Worm (Caenorhabditis elegans) whole organism, mixed stage, embryonic: ENCODE measurements around the gene chd-3.

ENCODE experiments used
- ceh-43 ChIP-seq: fragments of 200-800 bp; sonication (Bioruptor generic); optimal IDR thresholded peaks from 2 replicates; lab custom pipeline; 2018; ENCODE audit warnings: mild to moderate bottlenecking, missing genetic modification characterization, moderate library complexity, missing compliant biosample characterization
- flh-1 ChIP-seq: fragments of 200-800 bp; sonication (Bioruptor generic); optimal IDR thresholded peaks from 2 replicates; lab custom pipeline; 2018; ENCODE audit warnings: mild to moderate bottlenecking, missing genetic modification characterization, moderate library complexity, missing compliant biosample characterization
- hlh-1 ChIP-seq: fragments of 150-350 bp; optimal IDR thresholded peaks from 2 replicates; lab custom pipeline; 2014; ENCODE audit warnings: missing biosample characterization, missing genetic modification reagents, missing genetic modification characterization
- lin-13 ChIP-seq: fragments of 150-350 bp; optimal IDR thresholded peaks from 2 replicates; lab custom pipeline; 2014; ENCODE audit warnings: missing biosample characterization, missing genetic modification characterization
- lsy-2 ChIP-seq: fragments of 150-350 bp; optimal IDR thresholded peaks from 2 replicates; lab custom pipeline; 2014; ENCODE audit warnings: missing biosample characterization, missing genetic modification characterization
- nhr-2 ChIP-seq: fragments of 150-350 bp; optimal IDR thresholded peaks from 2 replicates; lab custom pipeline; 2014; ENCODE audit warnings: missing biosample characterization, missing genetic modification characterization
- snpc-4 ChIP-seq: fragments of 150-350 bp; optimal IDR thresholded peaks from 2 replicates; lab custom pipeline; 2014; ENCODE audit warnings: missing biosample characterization, missing genetic modification characterization
- unc-62 ChIP-seq: fragments of 150-350 bp; optimal IDR thresholded peaks from 2 replicates; lab custom pipeline; 2014; ENCODE audit warnings: missing biosample characterization, missing genetic modification reagents, missing genetic modification characterization
- zip-8 ChIP-seq: fragments of 150-350 bp; optimal IDR thresholded peaks from 2 replicates; lab custom pipeline; 2014; ENCODE audit warnings: missing biosample characterization, missing genetic modification characterization
- ztf-11 ChIP-seq: fragments of 150-350 bp; optimal IDR thresholded peaks from 2 replicates; lab custom pipeline; 2014; ENCODE audit warnings: missing biosample characterization, missing genetic modification characterization

DNA sequence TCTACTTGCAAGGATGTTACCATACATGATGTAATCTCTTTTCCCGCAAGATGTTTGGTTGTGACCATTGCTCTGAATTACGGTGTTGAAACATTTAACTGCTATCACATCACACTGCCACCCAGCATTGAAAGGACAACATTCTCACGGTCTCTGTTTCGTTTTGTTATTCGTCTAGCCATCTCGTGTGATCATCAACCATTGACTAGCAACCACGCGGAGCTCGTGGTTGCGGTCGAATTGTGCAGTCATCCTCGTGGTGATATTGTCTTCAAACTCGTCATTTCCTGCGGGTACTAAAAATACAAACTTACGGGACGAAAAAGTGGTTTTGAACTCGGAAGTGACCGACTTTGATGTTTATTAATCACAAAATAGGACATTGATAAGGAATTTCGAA, 23.2 kb upstream of the chd-3 start:
- TF ChIP-seq lsy-2 (no peak), unc-62 (GFP tag; lab: Kevin White, UChicago) (no peak), lin-13 (tag; lab: Kevin White, UChicago) (no peak), snpc-4 (no peak), flh-1 (no peak), ztf-11 (tag; lab: Kevin White, UChicago) (no peak), ceh-43 (GFP tag; lab: Kevin White, UChicago) (no peak), hlh-1 (tag; lab: Kevin White, UChicago) (no peak), nhr-2 (tag; lab: Kevin White, UChicago) (no peak), zip-8 (tag; lab: Kevin White, UChicago) (no peak)
